Worm (Caenorhabditis elegans): ENCODE data around the gene grl-23.

grl-23 gene

ce11 chrV:12596795-12597194 is 20.1 kb upstream of the grl-23 start:
- TF ChIP-seq flt-1 (GFP tag; IDR thresholded peaks at IDR 0.05) (peak; percentile 87), ref-1 (GFP tag; conservative IDR thresholded peaks at IDR 0.05) (peak; percentile 48; the same call in 1 of the 2 replicates), med-1 (GFP tag; optimal IDR thresholded peaks at IDR 0.05; ENCODE audit: insufficient read depth) (peak; percentile 15), tab-1 (GFP tag; IDR thresholded peaks at IDR 0.05) (peak; percentile 80; the same call in 1 of the 2 replicates), T22C8.4 (GFP tag; IDR thresholded peaks at IDR 0.05) (peak; percentile 69; the same call in 1 of the 2 replicates), ztf-29 (GFP tag; IDR thresholded peaks at IDR 0.05) (peak; percentile 82), ztf-23 (GFP tag; IDR thresholded peaks at IDR 0.05) (peak; percentile 78), cog-1 (tag; optimal IDR thresholded peaks at IDR 0.05) (peak; percentile 58), klf-2 (GFP tag; conservative IDR thresholded peaks at IDR 0.05) (0 out of 2 replicates have a peak, but pooled peaks have one; percentile 49)

- TF ChIP-seq med-1 (GFP tag; optimal IDR thresholded peaks at IDR 0.05; ENCODE audit: insufficient read depth) = no peak
- TF ChIP-seq flt-1 (GFP tag; IDR thresholded peaks at IDR 0.05) = no peak
- TF ChIP-seq ztf-23 (GFP tag; IDR thresholded peaks at IDR 0.05) = no peak
- no peak for TF ChIP-seq klf-2 (GFP tag; conservative IDR thresholded peaks at IDR 0.05)
- TF ChIP-seq cog-1 (tag; optimal IDR thresholded peaks at IDR 0.05) = no peak
- TF ChIP-seq tab-1 (GFP tag; IDR thresholded peaks at IDR 0.05) = no peak
- no peak for TF ChIP-seq ztf-29 (GFP tag; IDR thresholded peaks at IDR 0.05)
- TF ChIP-seq T22C8.4 (GFP tag; IDR thresholded peaks at IDR 0.05) = no peak
- TF ChIP-seq ref-1 (GFP tag; conservative IDR thresholded peaks at IDR 0.05) = no peak
These were observed 19.5 kb upstream of the grl-23 start, which contains the start of gene mma-1 for ce11 chrV:12596196-12596595. Gene mma-1 (minus strand): TSS chrV:12596296.

ce11 chrV:12592379-12592778 is 15.7 kb upstream of the grl-23 start, which contains the start of gene C14C10.2:
Gene C14C10.2 (minus strand): TSS chrV:12592479.
- TF ChIP-seq flt-1 (GFP tag; IDR thresholded peaks at IDR 0.05) (no peak), ref-1 (GFP tag; conservative IDR thresholded peaks at IDR 0.05) (no peak), klf-2 (GFP tag; conservative IDR thresholded peaks at IDR 0.05) (no peak), cog-1 (tag; optimal IDR thresholded peaks at IDR 0.05) (no peak), tab-1 (GFP tag; IDR thresholded peaks at IDR 0.05) (no peak), ztf-23 (GFP tag; IDR thresholded peaks at IDR 0.05) (no peak), ztf-29 (GFP tag; IDR thresholded peaks at IDR 0.05) (no peak), med-1 (GFP tag; optimal IDR thresholded peaks at IDR 0.05; ENCODE audit: insufficient read depth) (no peak), T22C8.4 (GFP tag; IDR thresholded peaks at IDR 0.05) (no peak)

ce11 chrV:12590601-12591000 is 13.9 kb upstream of the grl-23 start, which contains the start of gene ttr-43:
Gene ttr-43 (minus strand): TSS chrV:12590701.
- no peak for TF ChIP-seq flt-1 (GFP tag; IDR thresholded peaks at IDR 0.05)
- no peak for TF ChIP-seq cog-1 (tag; optimal IDR thresholded peaks at IDR 0.05)
- no peak for TF ChIP-seq tab-1 (GFP tag; IDR thresholded peaks at IDR 0.05)
- TF ChIP-seq med-1 (GFP tag; optimal IDR thresholded peaks at IDR 0.05; ENCODE audit: insufficient read depth) = no peak
- no peak for TF ChIP-seq klf-2 (GFP tag; conservative IDR thresholded peaks at IDR 0.05)
- TF ChIP-seq ztf-29 (GFP tag; IDR thresholded peaks at IDR 0.05) = no peak
- no peak for TF ChIP-seq T22C8.4 (GFP tag; IDR thresholded peaks at IDR 0.05)
- no peak for TF ChIP-seq ztf-23 (GFP tag; IDR thresholded peaks at IDR 0.05)
- no peak for TF ChIP-seq ref-1 (GFP tag; conservative IDR thresholded peaks at IDR 0.05)

ce11 chrV:12588030-12588429 is 11.3 kb upstream of the grl-23 start, which contains the start of gene C14C10.1:
Gene C14C10.1 (plus strand): TSS chrV:12588330.
- TF ChIP-seq tab-1 (GFP tag; IDR thresholded peaks at IDR 0.05) (no peak), ztf-29 (GFP tag; IDR thresholded peaks at IDR 0.05) (no peak), med-1 (GFP tag; optimal IDR thresholded peaks at IDR 0.05; ENCODE audit: insufficient read depth) (no peak), T22C8.4 (GFP tag; IDR thresholded peaks at IDR 0.05) (no peak), ref-1 (GFP tag; conservative IDR thresholded peaks at IDR 0.05) (no peak), klf-2 (GFP tag; conservative IDR thresholded peaks at IDR 0.05) (no peak), cog-1 (tag; optimal IDR thresholded peaks at IDR 0.05) (no peak), flt-1 (GFP tag; IDR thresholded peaks at IDR 0.05) (no peak), ztf-23 (GFP tag; IDR thresholded peaks at IDR 0.05) (no peak)

- TF ChIP-seq ztf-23 (GFP tag; IDR thresholded peaks at IDR 0.05) (no peak), klf-2 (GFP tag; conservative IDR thresholded peaks at IDR 0.05) (no peak), cog-1 (tag; optimal IDR thresholded peaks at IDR 0.05) (no peak), ref-1 (GFP tag; conservative IDR thresholded peaks at IDR 0.05) (no peak), tab-1 (GFP tag; IDR thresholded peaks at IDR 0.05) (no peak), ztf-29 (GFP tag; IDR thresholded peaks at IDR 0.05) (no peak), flt-1 (GFP tag; IDR thresholded peaks at IDR 0.05) (no peak), T22C8.4 (GFP tag; IDR thresholded peaks at IDR 0.05) (no peak), med-1 (GFP tag; optimal IDR thresholded peaks at IDR 0.05; ENCODE audit: insufficient read depth) (no peak)
These were observed 10.1 kb upstream of the grl-23 start for ce11 chrV:12586793-12587192.

- TF ChIP-seq ztf-29 (GFP tag; IDR thresholded peaks at IDR 0.05) (no peak), flt-1 (GFP tag; IDR thresholded peaks at IDR 0.05) (no peak), med-1 (GFP tag; optimal IDR thresholded peaks at IDR 0.05; ENCODE audit: insufficient read depth) (no peak), ztf-23 (GFP tag; IDR thresholded peaks at IDR 0.05) (no peak), klf-2 (GFP tag; conservative IDR thresholded peaks at IDR 0.05) (no peak), tab-1 (GFP tag; IDR thresholded peaks at IDR 0.05) (no peak), ref-1 (GFP tag; conservative IDR thresholded peaks at IDR 0.05) (no peak), cog-1 (tag; optimal IDR thresholded peaks at IDR 0.05) (no peak), T22C8.4 (GFP tag; IDR thresholded peaks at IDR 0.05) (no peak)
These were observed 8.1 kb upstream of the grl-23 start for ce11 chrV:12584771-12585170.

- no peak for TF ChIP-seq T22C8.4 (GFP tag; IDR thresholded peaks at IDR 0.05)
- TF ChIP-seq tab-1 (GFP tag; IDR thresholded peaks at IDR 0.05) = no peak
- TF ChIP-seq ztf-23 (GFP tag; IDR thresholded peaks at IDR 0.05) = no peak
- no peak for TF ChIP-seq cog-1 (tag; optimal IDR thresholded peaks at IDR 0.05)
- no peak for TF ChIP-seq ztf-29 (GFP tag; IDR thresholded peaks at IDR 0.05)
- no peak for TF ChIP-seq med-1 (GFP tag; optimal IDR thresholded peaks at IDR 0.05; ENCODE audit: insufficient read depth)
- no peak for TF ChIP-seq klf-2 (GFP tag; conservative IDR thresholded peaks at IDR 0.05)
- TF ChIP-seq flt-1 (GFP tag; IDR thresholded peaks at IDR 0.05) = no peak
- TF ChIP-seq ref-1 (GFP tag; conservative IDR thresholded peaks at IDR 0.05) = no peak
These were observed 6.7 kb upstream of the grl-23 start for ce11 chrV:12583421-12583820.

- no peak for TF ChIP-seq med-1 (GFP tag; optimal IDR thresholded peaks at IDR 0.05; ENCODE audit: insufficient read depth)
- TF ChIP-seq klf-2 (GFP tag; conservative IDR thresholded peaks at IDR 0.05) = no peak
- TF ChIP-seq ztf-23 (GFP tag; IDR thresholded peaks at IDR 0.05) = no peak
- no peak for TF ChIP-seq ztf-29 (GFP tag; IDR thresholded peaks at IDR 0.05)
- TF ChIP-seq flt-1 (GFP tag; IDR thresholded peaks at IDR 0.05) = no peak
- TF ChIP-seq T22C8.4 (GFP tag; IDR thresholded peaks at IDR 0.05) = no peak
- no peak for TF ChIP-seq ref-1 (GFP tag; conservative IDR thresholded peaks at IDR 0.05)
- no peak for TF ChIP-seq tab-1 (GFP tag; IDR thresholded peaks at IDR 0.05)
- no peak for TF ChIP-seq cog-1 (tag; optimal IDR thresholded peaks at IDR 0.05)
These were observed 2.6 kb upstream of the grl-23 start, which contains the start of gene E02A10.3 for ce11 chrV:12579299-12579698. Gene E02A10.3 (plus strand): TSS chrV:12579599.
